Fruit fly (Drosophila melanogaster): ENCODE measurements around the gene Gyc88E.

DNA sequence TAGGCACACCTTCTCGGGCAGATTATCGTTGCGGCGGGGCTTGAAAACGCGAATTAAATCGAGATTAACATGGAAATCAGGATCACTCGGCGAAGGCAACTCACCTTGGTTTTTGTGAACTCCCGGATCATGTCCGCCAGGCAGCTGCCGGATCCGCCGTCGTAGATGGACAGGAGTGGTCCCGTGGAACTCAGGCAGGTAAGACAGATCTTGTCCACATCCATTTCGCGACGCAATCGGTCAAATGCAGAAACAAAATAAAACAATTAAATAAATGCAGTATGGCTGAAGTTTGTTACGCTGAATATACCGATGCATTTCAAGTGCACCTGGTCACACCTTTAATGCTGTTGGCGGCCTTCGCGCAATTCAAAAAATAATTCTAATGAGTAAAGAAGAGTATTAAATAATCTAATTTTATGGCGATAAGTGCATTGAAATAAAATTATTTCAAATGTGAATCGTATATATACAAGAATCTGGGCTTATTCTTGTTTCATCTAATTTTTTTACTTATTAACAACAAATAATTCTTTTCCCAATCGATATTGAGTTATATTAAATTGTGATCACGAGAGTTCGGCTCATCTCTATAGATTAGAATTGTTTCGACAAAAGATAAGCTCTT, 63.3 kb downstream of the Gyc88E start, which contains the start of the genes CG6654 and CG4210:
- TF ChIP-seq CG4496 (GFP tag; IDR thresholded peaks at IDR 0.05) (no peak), D1 (tag; optimal IDR thresholded peaks at IDR 0.05) (no peak), CG12605 (GFP tag; IDR thresholded peaks at IDR 0.05) (no peak), EcR (GFP tag; optimal IDR thresholded peaks at IDR 0.05) (no peak), CG17806 (tag; optimal IDR thresholded peaks at IDR 0.05) (no peak), gl (tag; optimal IDR thresholded peaks at IDR 0.05) (no peak), CG9948 (tag; optimal IDR thresholded peaks at IDR 0.05) (no peak), CG10348 (GFP tag; IDR thresholded peaks at IDR 0.05) (no peak), CG8159 (tag; optimal IDR thresholded peaks at IDR 0.05) (no peak), CG15710 (tag; optimal IDR thresholded peaks at IDR 0.05) (no peak), CG8301 (tag; optimal IDR thresholded peaks at IDR 0.05) (no peak), Pif1A (GFP tag; optimal IDR thresholded peaks at IDR 0.05) (no peak), Ets98B (GFP tag; IDR thresholded peaks at IDR 0.05) (no peak), CG13204 (GFP tag; optimal IDR thresholded peaks at IDR 0.05) (no peak)
